Worm (Caenorhabditis elegans) whole organism, L4/young adult: Measurements from ENCODE around the gene Y43F8C.5.

ENCODE experiments used
- W03F9.2 ChIP-seq: fragments of 150-350 bp; optimal IDR thresholded peaks from 2 replicates; lab custom pipeline; 2014; ENCODE audit warnings: missing biosample characterization, missing genetic modification characterization
- dao-5 ChIP-seq: sonication (generic microtip); optimal IDR thresholded peaks from 2 replicates; lab custom pipeline; 2016; ENCODE audit warnings: missing genotype, missing genetic modification characterization, moderate library complexity, missing compliant biosample characterization
- him-1 ChIP-seq: sonication (generic microtip); optimal IDR thresholded peaks from 2 replicates; lab custom pipeline; 2016; ENCODE audit warnings: missing genotype, missing genetic modification reagents, missing genetic modification characterization, missing compliant biosample characterization

- TF ChIP-seq dao-5 (tag; lab: Kevin White, UChicago), result no peak
- no peak for TF ChIP-seq him-1 (tag; lab: Kevin White, UChicago)
- TF ChIP-seq W03F9.2 (tag; lab: Kevin White, UChicago), result no peak
Measured at ce11 chrV:19599087-19599486, 33.4 kb downstream of the Y43F8C.5 start.
